Worm (Caenorhabditis elegans) whole organism, mixed stage, embryonic: ENCODE measurements around the gene mrpl-48.

Experiments used
- blmp-1 ChIP-seq: fragments of 150-350 bp; optimal IDR thresholded peaks from 2 replicates; lab custom pipeline; 2014; ENCODE audit warnings: missing biosample characterization, missing genetic modification characterization
- ceh-83 ChIP-seq: fragments of 200-800 bp; sonication (Bioruptor generic); optimal IDR thresholded peaks from 2 replicates; lab custom pipeline; 2018; ENCODE audit warnings: mild to moderate bottlenecking, missing genetic modification characterization, missing compliant biosample characterization
- ces-1 ChIP-seq: fragments of 150-350 bp; optimal IDR thresholded peaks from 2 replicates; lab custom pipeline; 2014; ENCODE audit warnings: missing biosample characterization, missing genetic modification reagents, missing genetic modification characterization
- cnd-1 ChIP-seq: fragments of 200-800 bp; sonication (Bioruptor generic); optimal IDR thresholded peaks from 2 replicates; lab custom pipeline; 2018; ENCODE audit warnings: mild to moderate bottlenecking, missing genetic modification characterization, missing compliant biosample characterization
- elt-1 ChIP-seq: sonication (generic microtip); optimal IDR thresholded peaks from 2 replicates; lab custom pipeline; 2017; ENCODE audit warnings: missing genetic modification characterization, mild to moderate bottlenecking, missing compliant biosample characterization, antibody characterized with exemption, moderate library complexity, borderline replicate concordance; ENCODE audit not compliant: insufficient read depth
- hlh-1 ChIP-seq: fragments of 150-350 bp; optimal IDR thresholded peaks from 2 replicates; lab custom pipeline; 2014; ENCODE audit warnings: missing biosample characterization, missing genetic modification reagents, missing genetic modification characterization
- lsy-2 ChIP-seq: fragments of 150-350 bp; optimal IDR thresholded peaks from 2 replicates; lab custom pipeline; 2014; ENCODE audit warnings: missing biosample characterization, missing genetic modification characterization
- nhr-12 ChIP-seq: fragments of 150-350 bp; optimal IDR thresholded peaks from 2 replicates; lab custom pipeline; 2014; ENCODE audit warnings: missing biosample characterization, missing genetic modification characterization
- nhr-28 ChIP-seq: fragments of 150-350 bp; optimal IDR thresholded peaks from 2 replicates; lab custom pipeline; 2014; ENCODE audit warnings: missing biosample characterization, missing genetic modification characterization
- nhr-76 ChIP-seq: sonication (generic microtip); optimal IDR thresholded peaks from 2 replicates; lab custom pipeline; 2017; ENCODE audit warnings: missing biosample characterization, missing genetic modification characterization
- snpc-4 ChIP-seq: fragments of 150-350 bp; optimal IDR thresholded peaks from 2 replicates; lab custom pipeline; 2014; ENCODE audit warnings: missing biosample characterization, missing genetic modification characterization
- sptf-1 ChIP-seq: sonication (generic microtip); optimal IDR thresholded peaks from 2 replicates; lab custom pipeline; 2017; ENCODE audit warnings: mild to moderate bottlenecking, missing genetic modification characterization, moderate library complexity, missing compliant biosample characterization
- unc-120 ChIP-seq: sonication (generic microtip); optimal IDR thresholded peaks from 2 replicates; lab custom pipeline; 2017; ENCODE audit warnings: missing genetic modification characterization, missing compliant biosample characterization; ENCODE audit not compliant: poor library complexity, severe bottlenecking
- unc-62 ChIP-seq: fragments of 150-350 bp; optimal IDR thresholded peaks from 2 replicates; lab custom pipeline; 2014; ENCODE audit warnings: missing biosample characterization, missing genetic modification reagents, missing genetic modification characterization

DNA sequence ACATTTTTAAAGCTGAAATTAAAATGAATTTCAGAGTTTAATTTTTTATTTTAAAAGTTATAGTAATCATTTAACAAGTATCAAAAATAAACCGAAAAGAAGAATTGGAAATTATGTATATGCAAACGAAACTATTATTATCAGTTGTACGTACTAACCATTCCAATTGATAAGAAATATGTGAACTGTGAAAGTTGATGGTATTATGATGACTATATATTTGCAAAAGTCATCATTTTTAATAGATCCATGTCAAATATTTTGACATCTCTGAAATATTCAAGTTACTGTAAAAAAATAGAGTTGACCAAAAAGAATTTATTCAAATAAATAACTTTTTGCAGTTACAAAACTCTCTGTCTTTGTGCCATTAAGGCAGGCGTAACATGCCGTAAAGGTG, 45.5 kb upstream of the mrpl-48 start, which contains the start of gene ugt-48:
- no peak for TF ChIP-seq ceh-83 (GFP tag; lab: Kevin White, UChicago)
- TF ChIP-seq unc-120: no peak
- TF ChIP-seq unc-62 (GFP tag; lab: Kevin White, UChicago): no peak
- no peak for TF ChIP-seq snpc-4 (tag; lab: Kevin White, UChicago)
- TF ChIP-seq lsy-2 (tag; lab: Kevin White, UChicago): no peak
- no peak for TF ChIP-seq ces-1 (GFP tag; lab: Kevin White, UChicago)
- TF ChIP-seq nhr-28: no peak
- no peak for TF ChIP-seq nhr-12
- no peak for TF ChIP-seq sptf-1 (tag; lab: Kevin White, UChicago)
- no peak for TF ChIP-seq hlh-1 (tag; lab: Kevin White, UChicago)
- TF ChIP-seq cnd-1 (tag; lab: Kevin White, UChicago): no peak
- TF ChIP-seq elt-1 (tag; lab: Kevin White, UChicago): no peak
- TF ChIP-seq blmp-1 (tag; lab: Kevin White, UChicago): no peak
- no peak for TF ChIP-seq nhr-76
